Worm (Caenorhabditis elegans) whole organism, dauer: ENCODE data around the gene zipt-3.
"Not testable (repeated sequence)": the region's sequence is repeated elsewhere in the genome, so short reads cannot be mapped to it uniquely, and the experiment has no call there.

Experiments
- unc-62 ChIP-seq: sonication (generic microtip); optimal IDR thresholded peaks from 2 replicates; lab custom pipeline; 2017; ENCODE audit warnings: missing biosample characterization, missing genetic modification reagents, missing genetic modification characterization

Gene zipt-3

DNA sequence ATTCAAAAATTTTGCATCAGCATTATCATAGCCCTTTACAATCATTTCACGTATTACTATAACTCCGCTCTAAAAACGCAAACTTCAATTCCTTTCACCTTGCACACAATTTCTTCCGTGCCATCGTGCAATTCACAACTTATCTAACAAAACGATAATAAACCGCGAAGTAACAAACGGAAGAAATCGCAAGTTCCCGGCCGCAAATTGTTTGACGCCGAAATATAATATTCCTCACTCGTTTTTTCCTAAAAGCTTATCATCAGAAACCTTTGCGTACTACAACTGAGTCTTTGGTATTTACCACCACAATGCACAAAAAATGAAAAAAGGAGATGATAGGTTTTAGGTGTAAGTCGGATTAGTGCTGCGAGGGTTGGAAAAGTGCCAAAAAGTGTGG, 29.4 kb downstream of the zipt-3 start:
- TF ChIP-seq unc-62 (GFP tag; lab: Kevin White, UChicago) = no peak

- no peak for TF ChIP-seq unc-62 (GFP tag; lab: Kevin White, UChicago)
These were observed 30.5 kb downstream of the zipt-3 start for ce11 chrII:5748395-5748794.

DNA sequence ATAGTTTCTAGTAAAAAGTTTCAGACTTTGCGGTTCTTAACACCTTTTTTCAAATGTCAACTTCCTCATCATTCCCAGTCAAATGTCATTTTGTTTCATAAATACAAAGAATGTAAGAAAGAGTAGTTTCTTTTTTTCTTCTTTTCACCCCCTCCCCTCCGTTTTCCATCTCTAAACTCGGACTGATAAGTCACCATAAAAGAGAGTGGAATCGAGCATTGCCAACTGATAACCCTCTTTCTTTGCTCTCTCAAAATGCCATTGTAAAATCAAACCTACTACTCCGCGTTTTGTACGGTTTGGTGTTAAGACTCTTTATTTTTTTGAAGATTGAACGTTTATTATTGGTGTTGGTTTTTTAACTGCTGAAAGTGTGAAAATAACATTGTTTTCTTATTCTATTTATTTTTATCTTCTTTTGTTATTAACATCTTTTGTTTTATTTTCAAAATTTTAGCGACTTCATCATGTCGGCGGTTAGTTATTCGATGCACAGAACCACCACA, 31.9 kb downstream of the zipt-3 start, which contains the start of gene ifb-2:
Gene ifb-2, plus strand, starts transcription at position 456 of the 506 bp plus-strand sequence.
- no peak for TF ChIP-seq unc-62 (GFP tag; lab: Kevin White, UChicago)

ce11 chrII:5751353-5751752, 33.4 kb downstream of the zipt-3 start:
- no peak for TF ChIP-seq unc-62 (GFP tag; lab: Kevin White, UChicago)

DNA sequence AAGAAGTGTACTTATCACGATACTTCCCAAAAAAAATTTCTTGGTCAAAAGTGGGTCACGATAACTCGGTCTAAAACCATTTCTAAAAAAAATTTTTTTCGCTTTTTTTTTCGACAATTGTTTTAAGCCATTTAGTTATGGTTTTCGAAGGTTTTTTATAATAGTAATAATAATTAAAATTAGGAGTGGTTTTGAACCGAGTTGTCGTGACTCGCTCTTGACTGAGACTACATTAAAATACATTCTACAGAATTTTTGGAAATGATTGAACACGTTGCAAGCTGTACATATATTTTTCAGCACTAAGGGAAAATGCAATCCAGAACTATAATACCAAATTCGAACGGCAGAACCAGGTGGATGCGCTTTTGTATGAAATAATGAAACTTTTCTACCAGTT, 36.2 kb downstream of the zipt-3 start, which contains the start of gene F10C1.8:
Gene F10C1.8, plus strand, starts transcription at position 301 of the 400 bp plus-strand sequence.
- no peak for TF ChIP-seq unc-62 (GFP tag; lab: Kevin White, UChicago)

ce11 chrII:5757656-5758055, 39.7 kb downstream of the zipt-3 start, which contains the start of the genes F10C1.3 and F10C1.23:
F10C1.3 (minus strand) TSS chrII:5757756.
F10C1.23 (plus strand) TSS chrII:5758040.
- not testable (repeated sequence) for TF ChIP-seq unc-62 (GFP tag; lab: Kevin White, UChicago)

- no peak for TF ChIP-seq unc-62 (GFP tag; lab: Kevin White, UChicago)
These were observed 47.4 kb downstream of the zipt-3 start, which contains the start of gene ifb-1 for ce11 chrII:5765318-5765717. ifb-1 (plus strand) TSS chrII:5765618.

DNA sequence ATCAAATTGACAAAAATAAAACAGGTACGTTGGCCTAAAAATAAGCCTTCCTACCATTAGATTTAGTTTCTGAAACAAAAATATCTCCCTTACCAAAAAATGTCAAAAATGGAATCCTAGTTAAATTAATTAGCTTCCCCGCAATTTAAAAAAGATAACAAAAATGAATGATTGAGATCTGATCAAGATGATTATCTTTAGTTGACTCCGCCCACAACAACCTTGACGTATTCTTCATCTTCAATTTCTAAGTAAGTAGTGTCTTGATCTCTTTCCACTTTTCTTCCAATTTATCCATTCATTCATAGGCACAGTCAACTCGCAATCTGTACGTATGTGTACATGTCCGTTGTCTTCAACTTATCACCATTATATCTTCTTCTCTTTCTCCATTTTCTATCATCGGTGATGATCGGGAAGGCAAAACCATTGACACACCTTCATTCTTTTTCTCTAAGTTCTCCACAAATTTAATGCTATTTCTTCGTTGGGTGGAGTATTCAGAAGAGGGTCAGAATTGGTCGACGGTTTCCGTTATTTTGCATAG, 50.4 kb downstream of the zipt-3 start:
- TF ChIP-seq unc-62 (GFP tag; lab: Kevin White, UChicago) = no peak
